Fruit fly (Drosophila melanogaster): ENCODE measurements around the gene LKRSDH.

LKRSDH gene

dm6 chr2L:7775260-7775659, 20.5 kb downstream of the LKRSDH start:
- TF ChIP-seq noc (tag; optimal IDR thresholded peaks at IDR 0.05), result no peak

- no peak for TF ChIP-seq noc (tag; optimal IDR thresholded peaks at IDR 0.05)
Measured at dm6 chr2L:7771891-7772290, 23.9 kb downstream of the LKRSDH start.

- no peak for TF ChIP-seq noc (tag; optimal IDR thresholded peaks at IDR 0.05)
Measured at dm6 chr2L:7767328-7767727, 28.4 kb downstream of the LKRSDH start, which contains the start of gene CG7191. CG7191 (plus strand) TSS chr2L:7767628.

dm6 chr2L:7756835-7757234, 38.9 kb downstream of the LKRSDH start:
- TF ChIP-seq noc (tag; optimal IDR thresholded peaks at IDR 0.05), result no peak

dm6 chr2L:7754539-7754938, 41.2 kb downstream of the LKRSDH start:
- TF ChIP-seq noc (tag; optimal IDR thresholded peaks at IDR 0.05), result no peak

- TF ChIP-seq noc (tag; optimal IDR thresholded peaks at IDR 0.05), result no peak
Measured at dm6 chr2L:7753874-7754273, 41.9 kb downstream of the LKRSDH start, which contains the start of gene CG46025. CG46025 (plus strand) TSS chr2L:7754174.

- no peak for TF ChIP-seq noc (tag; optimal IDR thresholded peaks at IDR 0.05)
Measured at dm6 chr2L:7753086-7753485, 42.7 kb downstream of the LKRSDH start, which contains the start of gene CG7203. CG7203 (minus strand) TSS chr2L:7753186.

dm6 chr2L:7750631-7751161, 45.1 kb downstream of the LKRSDH start:
- no peak for TF ChIP-seq noc (tag; optimal IDR thresholded peaks at IDR 0.05)

dm6 chr2L:7746975-7747374, 48.8 kb downstream of the LKRSDH start, which contains the start of gene ATPsynGL:
ATPsynGL (plus strand) TSS chr2L:7747275.
- TF ChIP-seq noc (tag; optimal IDR thresholded peaks at IDR 0.05), result no peak

- no peak for TF ChIP-seq noc (tag; optimal IDR thresholded peaks at IDR 0.05)
Measured at dm6 chr2L:7744739-7745138, 51.0 kb downstream of the LKRSDH start, which contains the start of gene CG7214. CG7214 (minus strand) TSS chr2L:7744839.

dm6 chr2L:7744208-7744607, 51.6 kb downstream of the LKRSDH start:
- no peak for TF ChIP-seq noc (tag; optimal IDR thresholded peaks at IDR 0.05)

- TF ChIP-seq noc (tag; optimal IDR thresholded peaks at IDR 0.05), result no peak
Measured at dm6 chr2L:7741437-7741836, 54.3 kb downstream of the LKRSDH start, which contains the start of gene Acp1. Acp1 (minus strand) TSS chr2L:7741537.
